Fruit fly (Drosophila melanogaster) whole organism, prepupa: ENCODE data around the gene CG8003.
A peak's percentile ranks its signal among the peaks of the same experiment; 100 is the strongest.

ENCODE experiments used
- Blimp-1 ChIP-seq: fragments of 200-800 bp; sonication (Bioruptor generic); optimal IDR thresholded peaks from 3 replicates; lab custom pipeline; 2017; ENCODE audit warnings: missing biosample characterization, missing genetic modification characterization, mild to moderate bottlenecking, moderate library complexity, missing genetic modification reagents
- CG10631 ChIP-seq: fragments of 200-800 bp; sonication (Bioruptor generic); optimal IDR thresholded peaks from 2 replicates; lab custom pipeline; 2016; ENCODE audit warnings: missing biosample characterization, missing genetic modification characterization
- CG10669 ChIP-seq: fragments of 200-800 bp; sonication (Bioruptor generic); optimal IDR thresholded peaks from 3 replicates; lab custom pipeline; 2018; ENCODE audit warnings: missing biosample characterization, mild to moderate bottlenecking, missing genetic modification characterization, moderate library complexity
- CG11762 ChIP-seq: fragments of 200-800 bp; sonication (Bioruptor generic); optimal IDR thresholded peaks from 3 replicates; lab custom pipeline; 2016; ENCODE audit warnings: missing biosample characterization, missing genetic modification characterization; ENCODE audit not compliant: insufficient read depth
- CG11902 ChIP-seq: fragments of 200-800 bp; sonication (Bioruptor generic); optimal IDR thresholded peaks from 3 replicates; lab custom pipeline; 2016; ENCODE audit warnings: missing biosample characterization, missing genetic modification characterization
- CG15336 ChIP-seq: fragments of 200-800 bp; sonication (Bioruptor generic); IDR thresholded peaks from 2 replicates; pipeline ENCODE4 v1.3.6; 2022; ENCODE audit warnings: missing biosample characterization, missing genetic modification characterization
- CG1621 ChIP-seq: fragments of 200-800 bp; sonication (Bioruptor generic); optimal IDR thresholded peaks from 3 replicates; lab custom pipeline; 2018; ENCODE audit warnings: missing biosample characterization, mild to moderate bottlenecking, missing genetic modification characterization
- CG16779 ChIP-seq: fragments of 200-800 bp; sonication (Bioruptor generic); optimal IDR thresholded peaks from 3 replicates; lab custom pipeline; 2017; ENCODE audit warnings: missing biosample characterization, mild to moderate bottlenecking, missing genetic modification characterization
- CG3032 ChIP-seq: fragments of 200-800 bp; optimal IDR thresholded peaks from 2 replicates; lab custom pipeline; 2019; ENCODE audit warnings: missing biosample characterization, mild to moderate bottlenecking, missing genetic modification characterization, moderate library complexity
- CG31627 ChIP-seq: fragments of 200-800 bp; sonication (Bioruptor generic); optimal IDR thresholded peaks from 3 replicates; lab custom pipeline; 2016; ENCODE audit warnings: missing biosample characterization, missing genetic modification characterization
- CG32006 ChIP-seq: fragments of 200-800 bp; sonication (Bioruptor generic); optimal IDR thresholded peaks from 3 replicates; lab custom pipeline; 2017; ENCODE audit warnings: missing biosample characterization, mild to moderate bottlenecking, missing genetic modification characterization
- CG34406 ChIP-seq: fragments of 200-800 bp; sonication (Bioruptor generic); optimal IDR thresholded peaks from 3 replicates; lab custom pipeline; 2016; ENCODE audit warnings: missing biosample characterization, missing genetic modification characterization
- CG3919 ChIP-seq: fragments of 200-800 bp; sonication (Bioruptor generic); optimal IDR thresholded peaks from 3 replicates; lab custom pipeline; 2016; ENCODE audit warnings: missing biosample characterization, missing genetic modification characterization
- CG4318 ChIP-seq: fragments of 200-800 bp; sonication (Bioruptor generic); optimal IDR thresholded peaks from 3 replicates; lab custom pipeline; 2017; ENCODE audit warnings: missing biosample characterization, mild to moderate bottlenecking, missing genetic modification characterization
- CG6276 ChIP-seq: fragments of 200-800 bp; sonication (Bioruptor generic); optimal IDR thresholded peaks from 2 replicates; lab custom pipeline; 2017; ENCODE audit warnings: missing biosample characterization, mild to moderate bottlenecking, missing genetic modification characterization
- CG6792 ChIP-seq: fragments of 200-800 bp; sonication (Bioruptor generic); optimal IDR thresholded peaks from 3 replicates; lab custom pipeline; 2016; ENCODE audit warnings: missing biosample characterization, missing genetic modification characterization
- CG6808 ChIP-seq: fragments of 200-800 bp; sonication (Bioruptor generic); optimal IDR thresholded peaks from 3 replicates; lab custom pipeline; 2017; ENCODE audit warnings: missing biosample characterization, missing genetic modification characterization, mild to moderate bottlenecking, moderate library complexity, missing genetic modification reagents
- CG6854 ChIP-seq: fragments of 200-800 bp; sonication (Bioruptor generic); optimal IDR thresholded peaks from 2 replicates; lab custom pipeline; 2017; ENCODE audit warnings: missing biosample characterization, mild to moderate bottlenecking, missing genetic modification characterization
- CG7368 ChIP-seq: fragments of 200-800 bp; sonication (Bioruptor generic); optimal IDR thresholded peaks from 3 replicates; lab custom pipeline; 2016; ENCODE audit warnings: missing biosample characterization, missing genetic modification characterization
- CG8119 ChIP-seq: fragments of 200-800 bp; sonication (Bioruptor generic); IDR thresholded peaks from 3 replicates; pipeline ENCODE4 v1.3.6; 2022; ENCODE audit warnings: missing biosample characterization, missing genetic modification characterization
- CG8632 ChIP-seq: fragments of 200-800 bp; sonication (Bioruptor generic); optimal IDR thresholded peaks from 3 replicates; lab custom pipeline; 2016; ENCODE audit warnings: missing biosample characterization, missing genetic modification characterization
- CG9139 ChIP-seq: fragments of 200-800 bp; sonication (Bioruptor generic); optimal IDR thresholded peaks from 3 replicates; lab custom pipeline; 2017; ENCODE audit warnings: missing biosample characterization, mild to moderate bottlenecking, missing genetic modification characterization
- Eip78C ChIP-seq: fragments of 200-800 bp; sonication (Bioruptor generic); peaks from one replicate; lab custom pipeline; 2016; ENCODE audit warnings: missing biosample characterization, missing genetic modification characterization
- Eip93F ChIP-seq: fragments of 200-800 bp; sonication (Bioruptor generic); optimal IDR thresholded peaks from 2 replicates; lab custom pipeline; 2016; ENCODE audit warnings: missing biosample characterization, mild to moderate bottlenecking, missing genetic modification characterization
- Ets21C ChIP-seq: fragments of 200-800 bp; sonication (Bioruptor generic); optimal IDR thresholded peaks from 3 replicates; lab custom pipeline; 2016; ENCODE audit warnings: missing biosample characterization, missing genetic modification characterization
- Ets96B ChIP-seq: fragments of 200-800 bp; optimal IDR thresholded peaks from 2 replicates; lab custom pipeline; 2019; ENCODE audit warnings: missing biosample characterization, mild to moderate bottlenecking, missing genetic modification characterization, moderate library complexity
- Gug ChIP-seq: fragments of 200-800 bp; sonication (Bioruptor generic); IDR thresholded peaks from 2 replicates; pipeline ENCODE4 v1.3.6; 2022; ENCODE audit warnings: missing biosample characterization, missing genetic modification characterization
- Hr38 ChIP-seq: sonication (Bioruptor generic); optimal IDR thresholded peaks from 2 replicates; lab custom pipeline; 2016; ENCODE audit warnings: missing biosample characterization, missing genetic modification characterization
- Hr4 ChIP-seq: fragments of 200-800 bp; sonication (Bioruptor generic); optimal IDR thresholded peaks from 3 replicates; lab custom pipeline; 2016; ENCODE audit warnings: missing biosample characterization, missing genetic modification characterization
- Lpt ChIP-seq: fragments of 200-800 bp; sonication (Bioruptor generic); optimal IDR thresholded peaks from 3 replicates; lab custom pipeline; 2016; ENCODE audit warnings: missing biosample characterization, missing genetic modification characterization
- Met ChIP-seq: fragments of 200-800 bp; sonication (Bioruptor generic); optimal IDR thresholded peaks from 3 replicates; lab custom pipeline; 2016; ENCODE audit warnings: missing biosample characterization, missing genetic modification characterization
- Sox102F ChIP-seq: fragments of 200-800 bp; sonication (Bioruptor generic); optimal IDR thresholded peaks from 2 replicates; lab custom pipeline; 2016; ENCODE audit warnings: missing biosample characterization, mild to moderate bottlenecking, missing genetic modification characterization
- Sox14 ChIP-seq: fragments of 200-800 bp; sonication (Bioruptor generic); optimal IDR thresholded peaks from 3 replicates; lab custom pipeline; 2016; ENCODE audit warnings: missing biosample characterization, missing genetic modification characterization
- Sox15 ChIP-seq: fragments of 200-800 bp; sonication (Bioruptor generic); optimal IDR thresholded peaks from 3 replicates; lab custom pipeline; 2016; ENCODE audit warnings: missing biosample characterization, missing genetic modification characterization
- achi ChIP-seq: fragments of 200-800 bp; sonication (Bioruptor generic); optimal IDR thresholded peaks from 3 replicates; lab custom pipeline; 2016; ENCODE audit warnings: missing biosample characterization, missing genetic modification characterization
- acj6 ChIP-seq: fragments of 200-800 bp; sonication (Bioruptor generic); optimal IDR thresholded peaks from 3 replicates; lab custom pipeline; 2016; ENCODE audit warnings: missing biosample characterization, missing genetic modification characterization
- cyc ChIP-seq: fragments of 200-800 bp; sonication (Bioruptor generic); optimal IDR thresholded peaks from 3 replicates; lab custom pipeline; 2016; ENCODE audit warnings: missing biosample characterization, missing genetic modification characterization
- dac ChIP-seq: fragments of 200-800 bp; sonication (Bioruptor generic); optimal IDR thresholded peaks from 2 replicates; lab custom pipeline; 2017; ENCODE audit warnings: missing biosample characterization, mild to moderate bottlenecking, missing genetic modification characterization
- dsx ChIP-seq: fragments of 200-800 bp; optimal IDR thresholded peaks from 3 replicates; lab custom pipeline; 2019; ENCODE audit warnings: missing biosample characterization, mild to moderate bottlenecking, missing genetic modification characterization, moderate library complexity; ENCODE audit not compliant: poor library complexity, severe bottlenecking
- eg ChIP-seq: fragments of 200-800 bp; sonication (Bioruptor generic); IDR thresholded peaks from 3 replicates; pipeline ENCODE4 v1.3.6; 2022; ENCODE audit warnings: missing biosample characterization, missing genetic modification characterization
- fd85E ChIP-seq: fragments of 200-800 bp; sonication (Bioruptor generic); optimal IDR thresholded peaks from 3 replicates; lab custom pipeline; 2016; ENCODE audit warnings: missing biosample characterization, missing genetic modification characterization
- lz ChIP-seq: fragments of 200-800 bp; sonication (Bioruptor generic); optimal IDR thresholded peaks from 3 replicates; lab custom pipeline; 2016; ENCODE audit warnings: missing biosample characterization, missing genetic modification characterization
- net ChIP-seq: fragments of 200-800 bp; sonication (Bioruptor generic); optimal IDR thresholded peaks from 3 replicates; lab custom pipeline; 2016; ENCODE audit warnings: missing biosample characterization, missing genetic modification characterization
- pdm3 ChIP-seq: fragments of 200-800 bp; sonication (Bioruptor generic); optimal IDR thresholded peaks from 3 replicates; lab custom pipeline; 2016; ENCODE audit warnings: missing biosample characterization, missing genetic modification characterization
- salr ChIP-seq, 2 experiments: fragments of 200-800 bp; sonication (Bioruptor generic); optimal IDR thresholded peaks; 3 replicates each; lab custom pipeline; 2016 to 2018; ENCODE audit warnings: missing biosample characterization in 2 of 2, missing genetic modification characterization in 2 of 2, mild to moderate bottlenecking in 1 of 2
- spab ChIP-seq: fragments of 200-800 bp; sonication (Bioruptor generic); optimal IDR thresholded peaks from 2 replicates; lab custom pipeline; 2017; ENCODE audit warnings: missing biosample characterization, mild to moderate bottlenecking, missing genetic modification characterization, missing genetic modification reagents
- ss ChIP-seq, 2 experiments: fragments of 200-800 bp; sonication (Bioruptor generic); optimal IDR thresholded peaks; 2 replicates in 1 of 2; 3 replicates in 1 of 2; lab custom pipeline; 2017 to 2018; ENCODE audit warnings: mild to moderate bottlenecking in 2 of 2, missing biosample characterization in 2 of 2, missing genetic modification characterization in 2 of 2, moderate library complexity in 1 of 2
- svp ChIP-seq: fragments of 200-800 bp; sonication (Bioruptor generic); peaks from one replicate; lab custom pipeline; 2016; ENCODE audit warnings: missing biosample characterization, missing genetic modification characterization
- topi ChIP-seq: fragments of 200-800 bp; sonication (Bioruptor generic); optimal IDR thresholded peaks from 3 replicates; lab custom pipeline; 2016; ENCODE audit warnings: missing biosample characterization, missing genetic modification characterization

The CG8003 gene

DNA sequence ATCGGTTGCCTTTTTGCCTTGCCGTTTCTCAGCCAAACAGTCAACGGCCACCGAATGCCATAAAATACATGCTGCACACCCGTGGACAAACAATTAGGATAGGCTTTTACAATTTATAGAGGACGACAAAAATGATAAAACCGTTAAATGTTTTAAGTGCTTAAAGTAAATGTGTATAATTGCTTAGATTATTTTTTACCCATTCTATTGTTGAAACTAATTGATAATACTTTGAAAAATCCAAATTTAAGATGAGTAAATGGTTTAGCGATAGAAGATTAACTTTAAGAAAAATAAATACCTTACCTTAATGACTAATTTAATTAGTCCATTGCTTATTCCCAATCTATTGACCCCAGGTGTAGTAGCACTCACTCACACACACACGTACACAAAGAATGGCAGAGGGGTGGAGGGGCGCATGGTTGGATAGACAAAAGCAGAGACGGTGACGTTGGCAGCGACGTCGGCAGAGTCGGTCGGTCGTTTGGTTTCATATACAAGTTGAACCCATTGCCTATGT, 17.3 kb downstream of the CG8003 start (continued):
- TF ChIP-seq CG6276 (GFP tag; lab: Kevin White, UChicago) (peak; percentile 88), net (GFP tag; lab: Kevin White, UChicago) (peak; percentile 88), CG11762 (peak; percentile 77), Lpt (peak; percentile 83), Gug (GFP tag; lab: Robert Waterston, UW) (peak; percentile 86), CG8119 (peak; percentile 97), lz (GFP tag; lab: Kevin White, UChicago) (peak; percentile 92), cyc (peak; percentile 80), CG9139 (GFP tag; lab: Kevin White, UChicago) (peak; percentile 82), eg (GFP tag; lab: Robert Waterston, UW) (peak; percentile 92), Eip93F (GFP tag; lab: Kevin White, UChicago) (peak; percentile 46), CG31627 (GFP tag; lab: Kevin White, UChicago) (peak; percentile 81), CG7368 (GFP tag; lab: Kevin White, UChicago) (peak; percentile 66), CG4318 (GFP tag; lab: Kevin White, UChicago) (peak; percentile 82), CG10669 (GFP tag; lab: Kevin White, UChicago) (peak; percentile 87), ss (GFP tag; optimal IDR thresholded peaks at IDR 0.05; lab: Kevin White, UChicago) (peak; percentile 89), salr (GFP tag; optimal IDR thresholded peaks at IDR 0.05; lab: Kevin White, UChicago) (peak; percentile 42 to 93), Hr4 (GFP tag; lab: Kevin White, UChicago) (peak; percentile 91), Eip78C (peak; percentile 97), CG10631 (GFP tag; lab: Kevin White, UChicago) (peak; percentile 94), Sox14 (peak; percentile 91), Ets96B (tag; lab: Kevin White, UChicago) (peak; percentile 82), CG32006 (peak; percentile 95), achi (GFP tag; lab: Kevin White, UChicago) (peak; percentile 87), CG15336 (peak; percentile 98), acj6 (GFP tag; lab: Kevin White, UChicago) (peak; percentile 85), Met (GFP tag; lab: Kevin White, UChicago) (peak; percentile 89), CG34406 (GFP tag; lab: Kevin White, UChicago) (peak; percentile 89), CG8632 (GFP tag; lab: Kevin White, UChicago) (peak; percentile 84), dac (GFP tag; lab: Kevin White, UChicago) (peak; percentile 76), Ets21C (peak; percentile 78), dsx (peak; percentile 87), CG16779 (tag; lab: Kevin White, UChicago) (peak; percentile 84), CG3032 (tag; lab: Kevin White, UChicago) (peak; percentile 92), Sox102F (peak; percentile 85), CG6808 (GFP tag; lab: Kevin White, UChicago) (peak; percentile 88), CG6792 (GFP tag; lab: Kevin White, UChicago) (peak; percentile 88), CG3919 (GFP tag; lab: Kevin White, UChicago) (peak; percentile 86), topi (GFP tag; lab: Kevin White, UChicago) (peak; percentile 88), Sox15 (GFP tag; lab: Kevin White, UChicago) (peak; percentile 65)

DNA sequence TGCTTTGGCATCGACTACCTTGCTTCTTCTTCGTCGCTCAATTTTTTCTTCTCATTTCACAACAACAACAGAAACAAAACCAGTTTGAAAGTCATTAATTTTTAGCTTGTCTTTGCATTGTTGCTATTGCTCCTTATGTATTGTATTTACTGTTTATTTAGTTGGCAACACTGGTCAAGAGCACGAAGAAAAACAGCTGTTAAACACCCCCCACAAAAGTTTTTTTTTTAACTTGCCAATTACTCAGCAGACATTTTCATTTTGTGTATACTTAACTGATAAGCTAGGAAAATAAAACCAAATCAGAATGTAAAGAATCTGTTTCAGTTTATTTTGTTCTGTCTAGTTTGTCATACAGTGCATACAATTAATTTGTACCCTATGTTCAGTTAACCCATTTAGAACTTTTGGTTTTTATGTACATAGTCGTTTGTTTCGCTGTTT, 18.5 kb downstream of the CG8003 start:
- TF ChIP-seq pdm3 (GFP tag; lab: Kevin White, UChicago) (no peak), fd85E (GFP tag; lab: Kevin White, UChicago) (no peak), Eip93F (GFP tag; lab: Kevin White, UChicago) (no peak), CG11902 (GFP tag; lab: Kevin White, UChicago) (no peak), CG6854 (GFP tag; lab: Kevin White, UChicago) (no peak), CG3032 (tag; lab: Kevin White, UChicago) (no peak), CG8119 (peak; percentile 52; the same call in 2 of the 3 replicates), Hr38 (GFP tag; lab: Kevin White, UChicago) (no peak), ss (GFP tag; optimal IDR thresholded peaks at IDR 0.05; lab: Kevin White, UChicago) (peak in 1 of 2 experiments; percentile 38), svp (GFP tag; lab: Kevin White, UChicago) (no peak), spab (GFP tag; lab: Kevin White, UChicago) (no peak), CG6276 (GFP tag; lab: Kevin White, UChicago) (peak; percentile 22), CG3919 (GFP tag; lab: Kevin White, UChicago) (peak; percentile 16), Blimp-1 (GFP tag; lab: Kevin White, UChicago) (no peak), CG16779 (tag; lab: Kevin White, UChicago) (peak; percentile 28), CG1621 (tag; lab: Kevin White, UChicago) (no peak), acj6 (GFP tag; lab: Kevin White, UChicago) (peak; percentile 24), CG6808 (GFP tag; lab: Kevin White, UChicago) (peak; percentile 1), CG9139 (GFP tag; lab: Kevin White, UChicago) (peak; percentile 0), CG10669 (GFP tag; lab: Kevin White, UChicago) (peak; percentile 7), eg (GFP tag; lab: Robert Waterston, UW) (peak; percentile 58; the same call in 2 of the 3 replicates), CG15336 (no peak; the same call in 1 of the 2 replicates), CG4318 (GFP tag; lab: Kevin White, UChicago) (no peak), Sox15 (GFP tag; lab: Kevin White, UChicago) (no peak)
